Fruit fly (Drosophila melanogaster) whole organism, pupa: ENCODE measurements around the gene PIG-Wb.

Source experiments
- CG10348 ChIP-seq: fragments of 200-800 bp; sonication (Bioruptor generic); IDR thresholded peaks from 2 replicates; pipeline ENCODE4 v1.3.6; 2022; ENCODE audit warnings: missing biosample characterization, missing genetic modification characterization
- CG17806 ChIP-seq: fragments of 200-800 bp; sonication (Bioruptor generic); optimal IDR thresholded peaks from 2 replicates; lab custom pipeline; 2018; ENCODE audit warnings: missing biosample characterization, mild to moderate bottlenecking, missing genetic modification characterization, moderate library complexity
- EcR ChIP-seq: fragments of 200-800 bp; sonication (Bioruptor generic); optimal IDR thresholded peaks from 3 replicates; lab custom pipeline; 2019; ENCODE audit warnings: missing biosample characterization, missing genetic modification characterization, mild to moderate bottlenecking, moderate library complexity, missing genetic modification reagents

- no peak for TF ChIP-seq CG17806 (tag; lab: Kevin White, UChicago)
- TF ChIP-seq EcR (GFP tag; lab: Kevin White, UChicago): peak; percentile 9
- TF ChIP-seq CG10348 (GFP tag; lab: Robert Waterston, UW): no peak
These were observed 11.2 kb downstream of the PIG-Wb start for dm6 chr3L:1726747-1727146.
